Fruit fly (Drosophila melanogaster) whole organism, embryonic: Measurements from ENCODE around the gene CG16753.
A peak's percentile ranks its signal among the peaks of the same experiment; 100 is the strongest.

Source experiments
- Atf-2 ChIP-seq: fragments of 200-800 bp; sonication (Bioruptor generic); optimal IDR thresholded peaks from 2 replicates; lab custom pipeline; 2016; ENCODE audit warnings: missing biosample characterization, missing genetic modification characterization
- Blimp-1 ChIP-seq: fragments of 200-800 bp; sonication (Bioruptor generic); optimal IDR thresholded peaks from 3 replicates; lab custom pipeline; 2018; ENCODE audit warnings: missing biosample characterization, missing genetic modification characterization, mild to moderate bottlenecking, moderate library complexity, missing genetic modification reagents
- CG10267 ChIP-seq: fragments of 200-800 bp; sonication (Bioruptor generic); optimal IDR thresholded peaks from 2 replicates; lab custom pipeline; 2018; ENCODE audit warnings: missing biosample characterization, mild to moderate bottlenecking, missing genetic modification characterization, moderate library complexity
- CG10462 ChIP-seq: fragments of 200-800 bp; sonication (Bioruptor generic); optimal IDR thresholded peaks from 2 replicates; lab custom pipeline; 2016; ENCODE audit warnings: missing biosample characterization, missing genetic modification characterization
- CG11085 ChIP-seq: fragments of 200-800 bp; sonication (Bioruptor generic); IDR thresholded peaks from 2 replicates; pipeline ENCODE4 v1.3.6; 2022; ENCODE audit warnings: missing biosample characterization, missing genetic modification characterization
- CG13624 ChIP-seq: fragments of 200-800 bp; sonication (Bioruptor generic); optimal IDR thresholded peaks from 2 replicates; lab custom pipeline; 2016; ENCODE audit warnings: missing biosample characterization, missing genetic modification characterization
- CG15269 ChIP-seq: fragments of 200-800 bp; sonication (Bioruptor generic); optimal IDR thresholded peaks from 2 replicates; lab custom pipeline; 2018; ENCODE audit warnings: missing biosample characterization, mild to moderate bottlenecking, missing genetic modification characterization, moderate library complexity
- CG17385 ChIP-seq: fragments of 200-800 bp; sonication (Bioruptor generic); optimal IDR thresholded peaks from 3 replicates; lab custom pipeline; 2018; ENCODE audit warnings: missing biosample characterization, mild to moderate bottlenecking, missing genetic modification characterization
- CG18619 ChIP-seq: fragments of 200-800 bp; sonication (Bioruptor generic); optimal IDR thresholded peaks from 3 replicates; lab custom pipeline; 2017; ENCODE audit warnings: missing biosample characterization, mild to moderate bottlenecking, missing genetic modification characterization
- CG30020 ChIP-seq: fragments of 200-800 bp; optimal IDR thresholded peaks from 2 replicates; lab custom pipeline; 2019; ENCODE audit warnings: missing biosample characterization, mild to moderate bottlenecking, missing genetic modification characterization, moderate library complexity
- CG31441 ChIP-seq: fragments of 200-800 bp; sonication (Bioruptor generic); IDR thresholded peaks from 2 replicates; pipeline ENCODE4 v1.3.6; 2022; ENCODE audit warnings: missing biosample characterization, missing genetic modification characterization
- CG32772 ChIP-seq: fragments of 200-800 bp; sonication (Bioruptor generic); IDR thresholded peaks from 2 replicates; pipeline ENCODE4 v1.3.6; 2022; ENCODE audit warnings: missing biosample characterization, missing genetic modification characterization
- CG3838 ChIP-seq: fragments of 200-800 bp; sonication (Bioruptor generic); optimal IDR thresholded peaks from 3 replicates; lab custom pipeline; 2016; ENCODE audit warnings: missing biosample characterization, missing genetic modification characterization
- CG5180 ChIP-seq: fragments of 200-800 bp; sonication (Bioruptor generic); optimal IDR thresholded peaks from 3 replicates; lab custom pipeline; 2017; ENCODE audit warnings: missing biosample characterization, missing genetic modification characterization, mild to moderate bottlenecking, moderate library complexity, missing genetic modification reagents
- CG6813 ChIP-seq: fragments of 200-800 bp; sonication (Bioruptor generic); optimal IDR thresholded peaks from 2 replicates; lab custom pipeline; 2017; ENCODE audit warnings: missing biosample characterization, missing genetic modification characterization, mild to moderate bottlenecking, moderate library complexity, missing genetic modification reagents
- CG7839 ChIP-seq: fragments of 200-800 bp; sonication (Bioruptor generic); optimal IDR thresholded peaks from 3 replicates; lab custom pipeline; 2018; ENCODE audit warnings: missing biosample characterization, mild to moderate bottlenecking, missing genetic modification characterization, moderate library complexity
- CG7928 ChIP-seq: fragments of 200-800 bp; sonication (Bioruptor generic); optimal IDR thresholded peaks from 2 replicates; lab custom pipeline; 2017; ENCODE audit warnings: missing biosample characterization, mild to moderate bottlenecking, missing genetic modification characterization
- CG8281 ChIP-seq: fragments of 200-800 bp; sonication (Bioruptor generic); optimal IDR thresholded peaks from 2 replicates; lab custom pipeline; 2018; ENCODE audit warnings: missing biosample characterization, mild to moderate bottlenecking, missing genetic modification characterization, moderate library complexity
- CG8290 ChIP-seq, 3 experiments: fragments of 200-800 bp; sonication (Bioruptor generic); optimal IDR thresholded peaks; 2 replicates each; lab custom pipeline; 2016 to 2019; ENCODE audit warnings: missing biosample characterization in 3 of 3, missing genetic modification characterization in 3 of 3, mild to moderate bottlenecking in 2 of 3, moderate library complexity in 1 of 3
- CG8388 ChIP-seq: fragments of 200-800 bp; sonication (Bioruptor generic); optimal IDR thresholded peaks from 2 replicates; lab custom pipeline; 2019; ENCODE audit warnings: missing biosample characterization, mild to moderate bottlenecking, missing genetic modification characterization, moderate library complexity
- CG9876 ChIP-seq: fragments of 200-800 bp; sonication (Bioruptor generic); optimal IDR thresholded peaks from 2 replicates; lab custom pipeline; 2016; ENCODE audit warnings: missing biosample characterization, missing genetic modification characterization
- CkIIα-i1 ChIP-seq: fragments of 200-800 bp; sonication (Bioruptor generic); IDR thresholded peaks from 2 replicates; pipeline ENCODE4 v1.3.6; 2022; ENCODE audit warnings: missing biosample characterization, missing genetic modification characterization
- Eip74EF ChIP-seq, 2 experiments: fragments of 200-800 bp in 1 of 2; fragments of >200 bp in 1 of 2; sonication (Bioruptor generic) in 1 of 2; optimal IDR thresholded peaks; 2 replicates each; lab custom pipeline; 2017 to 2019; ENCODE audit warnings: missing biosample characterization in 2 of 2, missing genetic modification characterization in 2 of 2, mild to moderate bottlenecking in 1 of 2, moderate library complexity in 1 of 2
- Ets65A ChIP-seq: fragments of 200-800 bp; sonication (Bioruptor generic); peaks from one replicate; lab custom pipeline; 2016; ENCODE audit warnings: missing biosample characterization, missing genetic modification characterization
- Ets97D ChIP-seq: fragments of 200-800 bp; sonication (Bioruptor generic); optimal IDR thresholded peaks from 3 replicates; lab custom pipeline; 2016; ENCODE audit warnings: missing biosample characterization, missing genetic modification characterization
- Nf-YA ChIP-seq: fragments of 200-800 bp; sonication (Bioruptor generic); IDR thresholded peaks from 2 replicates; pipeline ENCODE4 v1.3.6; 2022; ENCODE audit warnings: missing biosample characterization, missing genetic modification characterization
- Ptx1 ChIP-seq: fragments of 200-800 bp; sonication (Bioruptor generic); IDR thresholded peaks from 2 replicates; pipeline ENCODE4 v1.3.6; 2022; ENCODE audit warnings: missing biosample characterization, missing genetic modification characterization
- Six4 ChIP-seq: fragments of 200-800 bp; sonication (Bioruptor generic); optimal IDR thresholded peaks from 2 replicates; lab custom pipeline; 2016; ENCODE audit warnings: missing biosample characterization, missing genetic modification characterization
- Ssrp ChIP-seq: fragments of 200-800 bp; sonication (Bioruptor generic); optimal IDR thresholded peaks from 2 replicates; lab custom pipeline; 2018; ENCODE audit warnings: missing biosample characterization, mild to moderate bottlenecking, missing genetic modification characterization, moderate library complexity
- ato ChIP-seq: fragments of 200-800 bp; sonication (Bioruptor generic); IDR thresholded peaks from 2 replicates; pipeline ENCODE4 v1.3.6; 2022; ENCODE audit warnings: missing biosample characterization, missing genetic modification characterization; ENCODE audit not compliant: partially characterized antibody
- bcd ChIP-seq: fragments of 200-800 bp; sonication (Bioruptor generic); optimal IDR thresholded peaks from 2 replicates; lab custom pipeline; 2017; ENCODE audit warnings: missing biosample characterization, mild to moderate bottlenecking, missing genetic modification characterization
- chif ChIP-seq, 2 experiments: fragments of 200-800 bp; sonication (Bioruptor generic); optimal IDR thresholded peaks; 3 replicates each; lab custom pipeline; 2016; ENCODE audit warnings: missing biosample characterization in 2 of 2, missing genetic modification characterization in 2 of 2
- ci ChIP-seq: fragments of 200-800 bp; sonication (Bioruptor generic); IDR thresholded peaks from 3 replicates; pipeline ENCODE4 v1.3.6; 2022; ENCODE audit warnings: missing biosample characterization, missing genetic modification characterization
- grau ChIP-seq: fragments of 200-800 bp; optimal IDR thresholded peaks from 3 replicates; lab custom pipeline; 2019; ENCODE audit warnings: missing biosample characterization, mild to moderate bottlenecking, missing genetic modification characterization, moderate library complexity
- gsb ChIP-seq: fragments of 200-800 bp; sonication (Bioruptor generic); IDR thresholded peaks from 2 replicates; pipeline ENCODE4 v1.3.6; 2022; ENCODE audit warnings: missing biosample characterization, missing genetic modification characterization
- her ChIP-seq: fragments of 200-800 bp; sonication (Bioruptor generic); optimal IDR thresholded peaks from 2 replicates; lab custom pipeline; 2016; ENCODE audit warnings: missing biosample characterization, missing genetic modification characterization
- jing ChIP-seq: fragments of 200-800 bp; sonication (Bioruptor generic); optimal IDR thresholded peaks from 2 replicates; lab custom pipeline; 2018; ENCODE audit warnings: missing biosample characterization, mild to moderate bottlenecking, missing genetic modification characterization
- ken ChIP-seq: fragments of 200-800 bp; sonication (Bioruptor generic); IDR thresholded peaks from 3 replicates; pipeline ENCODE4 v1.3.6; 2022; ENCODE audit warnings: missing biosample characterization, missing genetic modification characterization
- lab ChIP-seq: fragments of 200-800 bp; sonication (Bioruptor generic); optimal IDR thresholded peaks from 3 replicates; lab custom pipeline; 2017; ENCODE audit warnings: missing biosample characterization, missing genetic modification characterization, mild to moderate bottlenecking, moderate library complexity, missing genetic modification reagents
- nerfin-2 ChIP-seq: fragments of 200-800 bp; sonication (Bioruptor generic); IDR thresholded peaks from 2 replicates; pipeline ENCODE4 v1.3.6; 2022; ENCODE audit warnings: missing biosample characterization, missing genetic modification characterization; ENCODE audit not compliant: partially characterized antibody
- oc ChIP-seq: fragments of 200-800 bp; sonication (Bioruptor generic); optimal IDR thresholded peaks from 2 replicates; lab custom pipeline; 2018; ENCODE audit warnings: missing biosample characterization, mild to moderate bottlenecking, missing genetic modification characterization, moderate library complexity
- org-1 ChIP-seq: fragments of 200-800 bp; sonication (Bioruptor generic); optimal IDR thresholded peaks from 2 replicates; lab custom pipeline; 2017; ENCODE audit warnings: missing biosample characterization, missing genetic modification characterization
- pum ChIP-seq: fragments of 200-800 bp; sonication (Bioruptor generic); optimal IDR thresholded peaks from 2 replicates; lab custom pipeline; 2016; ENCODE audit warnings: missing biosample characterization, missing genetic modification characterization
- sug ChIP-seq: fragments of 200-800 bp; optimal IDR thresholded peaks from 2 replicates; lab custom pipeline; 2019; ENCODE audit warnings: missing biosample characterization, mild to moderate bottlenecking, missing genetic modification characterization, moderate library complexity
- tgo ChIP-seq: fragments of 200-800 bp; sonication (Bioruptor generic); IDR thresholded peaks from 3 replicates; pipeline ENCODE4 v1.3.6; 2022; ENCODE audit warnings: missing biosample characterization, missing genetic modification characterization
- unpg ChIP-seq: fragments of 200-800 bp; sonication (Bioruptor generic); optimal IDR thresholded peaks from 3 replicates; lab custom pipeline; 2018; ENCODE audit warnings: missing biosample characterization, mild to moderate bottlenecking, missing genetic modification characterization, moderate library complexity
- usp ChIP-seq: fragments of >200 bp; optimal IDR thresholded peaks from 2 replicates; lab custom pipeline; 2017; ENCODE audit warnings: missing biosample characterization, missing genetic modification characterization

Gene CG16753

dm6 chr3L:3080084-3080994 lies 25.5 kb downstream of the CG16753 start (continued):
- TF ChIP-seq CG10462 (GFP tag; lab: Kevin White, UChicago), result no peak
- peak; percentile 49; the same call in 1 of the 2 replicates for TF ChIP-seq CG31441
- peak; percentile 64 for TF ChIP-seq lab
- TF ChIP-seq ato (GFP tag; lab: Robert Waterston, UW), result no peak
- peak; percentile 75 for TF ChIP-seq grau (tag; lab: Kevin White, UChicago)
- no peak for TF ChIP-seq CkIIα-i1 (GFP tag; lab: Robert Waterston, UW)
- TF ChIP-seq CG9876 (GFP tag; lab: Kevin White, UChicago), result no peak
- no peak for TF ChIP-seq CG3838 (GFP tag; lab: Kevin White, UChicago)
- TF ChIP-seq pum, result no peak
- peak; percentile 82 for TF ChIP-seq Ets65A
- no peak for TF ChIP-seq usp (GFP tag; lab: Kevin White, UChicago)
- TF ChIP-seq chif (GFP tag; optimal IDR thresholded peaks at IDR 0.05; lab: Kevin White, UChicago), result peak in 1 of 2 experiments; percentile 1
- TF ChIP-seq CG8388 (GFP tag; lab: Kevin White, UChicago), result no peak
- TF ChIP-seq org-1 (GFP tag; lab: Kevin White, UChicago), result no peak
- peak; percentile 54 for TF ChIP-seq Ptx1 (GFP tag; lab: Robert Waterston, UW)
- no peak for TF ChIP-seq CG10267 (tag; lab: Kevin White, UChicago)
- TF ChIP-seq CG13624 (GFP tag; lab: Kevin White, UChicago), result no peak
- peak; percentile 20 for TF ChIP-seq Ssrp (tag; lab: Kevin White, UChicago)
- no peak for TF ChIP-seq CG11085 (GFP tag; lab: Robert Waterston, UW)
- TF ChIP-seq CG32772, result peak; percentile 46
- peak; percentile 92 for TF ChIP-seq sug (tag; lab: Kevin White, UChicago)
- TF ChIP-seq Blimp-1 (GFP tag; lab: Kevin White, UChicago), result peak; percentile 17
- no peak for TF ChIP-seq ken (GFP tag; lab: Robert Waterston, UW)
- TF ChIP-seq Ets97D (GFP tag; lab: Kevin White, UChicago), result no peak
- peak; percentile 5 for TF ChIP-seq CG8290 (GFP tag; optimal IDR thresholded peaks at IDR 0.05; lab: Kevin White, UChicago)
- no peak for TF ChIP-seq CG8290 (tag; optimal IDR thresholded peaks at IDR 0.05; lab: Kevin White, UChicago)
- TF ChIP-seq CG30020 (tag; lab: Kevin White, UChicago), result no peak
- peak; percentile 26 for TF ChIP-seq CG7839 (tag; lab: Kevin White, UChicago)
- TF ChIP-seq Eip74EF (GFP tag; optimal IDR thresholded peaks at IDR 0.05; lab: Kevin White, UChicago), result no peak
- no peak for TF ChIP-seq Six4 (GFP tag; lab: Kevin White, UChicago)
- TF ChIP-seq CG6813, result no peak
- TF ChIP-seq gsb (GFP tag; lab: Robert Waterston, UW), result no peak
- TF ChIP-seq CG7928 (GFP tag; lab: Kevin White, UChicago), result no peak
- peak; percentile 30 for TF ChIP-seq jing (GFP tag; lab: Kevin White, UChicago)
- TF ChIP-seq tgo (GFP tag; lab: Robert Waterston, UW), result peak; percentile 59; the same call in 2 of the 3 replicates
- peak; percentile 29 for TF ChIP-seq unpg (GFP tag; lab: Kevin White, UChicago)
- no peak for TF ChIP-seq CG15269
- peak; percentile 6 for TF ChIP-seq CG5180
- TF ChIP-seq bcd, result peak; percentile 9
- no peak for TF ChIP-seq her
- TF ChIP-seq nerfin-2 (GFP tag; lab: Robert Waterston, UW), result no peak
- TF ChIP-seq oc, result peak; percentile 7
- no peak; the same call in 1 of the 2 replicates for TF ChIP-seq Nf-YA (GFP tag; lab: Robert Waterston, UW)
- TF ChIP-seq ci (GFP tag; lab: Robert Waterston, UW), result 0 out of 3 replicates have a peak, but pooled peaks have one; percentile 6
- TF ChIP-seq CG18619 (GFP tag; lab: Kevin White, UChicago), result no peak
- no peak for TF ChIP-seq CG17385 (GFP tag; lab: Kevin White, UChicago)
- no peak for TF ChIP-seq CG8281 (tag; lab: Kevin White, UChicago)
- TF ChIP-seq Atf-2 (GFP tag; lab: Kevin White, UChicago), result no peak
